Worm (Caenorhabditis elegans) whole organism, L2 larva: ENCODE measurements around the gene F59B2.14.

ENCODE experiments used
- C34F6.9 ChIP-seq: fragments of 150-350 bp; optimal IDR thresholded peaks from 2 replicates; lab custom pipeline; 2014; ENCODE audit warnings: missing biosample characterization, missing genetic modification characterization
- F13H6.1 ChIP-seq: sonication (generic microtip); optimal IDR thresholded peaks from 2 replicates; lab custom pipeline; 2016; ENCODE audit warnings: missing genetic modification characterization, missing compliant biosample characterization
- R02D3.7 ChIP-seq: fragments of 150-350 bp; optimal IDR thresholded peaks from 2 replicates; lab custom pipeline; 2014; ENCODE audit warnings: missing biosample characterization, missing genetic modification characterization
- Y55F3AM.14 ChIP-seq: fragments of 200-800 bp; sonication (Bioruptor generic); optimal IDR thresholded peaks from 2 replicates; lab custom pipeline; 2018; ENCODE audit warnings: mild to moderate bottlenecking, missing genetic modification characterization, missing compliant biosample characterization
- ZK546.5 ChIP-seq: sonication (generic microtip); optimal IDR thresholded peaks from 2 replicates; lab custom pipeline; 2017; ENCODE audit warnings: missing biosample characterization, missing genetic modification characterization
- alr-1 ChIP-seq: fragments of 150-350 bp; optimal IDR thresholded peaks from 2 replicates; lab custom pipeline; 2014; ENCODE audit warnings: missing biosample characterization, missing genetic modification characterization
- aly-2 ChIP-seq: fragments of 150-350 bp; optimal IDR thresholded peaks from 2 replicates; lab custom pipeline; 2014; ENCODE audit warnings: missing biosample characterization, missing genetic modification characterization
- ama-1 ChIP-seq: fragments of 150-350 bp; optimal IDR thresholded peaks from 2 replicates; lab custom pipeline; 2018; ENCODE audit warnings: inconsistent platforms
- blmp-1 ChIP-seq: sonication (generic microtip); optimal IDR thresholded peaks from 2 replicates; lab custom pipeline; 2017; ENCODE audit warnings: missing genetic modification characterization, mild to moderate bottlenecking, missing compliant biosample characterization, antibody characterized with exemption, moderate library complexity; ENCODE audit not compliant: insufficient read depth
- ceh-16 ChIP-seq: fragments of 150-350 bp; optimal IDR thresholded peaks from 2 replicates; lab custom pipeline; 2014; ENCODE audit warnings: missing biosample characterization, missing genetic modification characterization
- ceh-82 ChIP-seq: fragments of 150-350 bp; optimal IDR thresholded peaks from 2 replicates; lab custom pipeline; 2014; ENCODE audit warnings: missing biosample characterization, missing genetic modification characterization
- crh-2 ChIP-seq: sonication (generic microtip); optimal IDR thresholded peaks from 2 replicates; lab custom pipeline; 2017; ENCODE audit warnings: missing biosample characterization, missing genetic modification characterization
- dmd-4 ChIP-seq: sonication (generic microtip); optimal IDR thresholded peaks from 2 replicates; lab custom pipeline; 2017; ENCODE audit warnings: missing biosample characterization, missing genetic modification characterization
- egl-27 ChIP-seq: sonication (generic microtip); optimal IDR thresholded peaks from 3 replicates; lab custom pipeline; 2017; ENCODE audit warnings: missing biosample characterization, missing genetic modification reagents, missing genetic modification characterization
- elt-1 ChIP-seq: fragments of 150-350 bp; optimal IDR thresholded peaks from 2 replicates; lab custom pipeline; 2014; ENCODE audit warnings: missing biosample characterization, missing genetic modification characterization
- elt-3 ChIP-seq: sonication (generic microtip); optimal IDR thresholded peaks from 2 replicates; lab custom pipeline; 2017; ENCODE audit warnings: missing biosample characterization, missing genetic modification characterization
- fos-1 ChIP-seq: fragments of 150-350 bp; optimal IDR thresholded peaks from 2 replicates; lab custom pipeline; 2014; ENCODE audit warnings: missing biosample characterization, missing genetic modification characterization
- gmeb-1 ChIP-seq: fragments of 150-350 bp; optimal IDR thresholded peaks from 2 replicates; lab custom pipeline; 2014; ENCODE audit warnings: missing biosample characterization, missing genetic modification characterization
- lin-11 ChIP-seq: fragments of 150-350 bp; sonication (generic microtip); optimal IDR thresholded peaks from 2 replicates; lab custom pipeline; 2014; ENCODE audit warnings: missing biosample characterization, missing genetic modification characterization, inconsistent platforms, mixed read lengths
- lin-13 ChIP-seq: fragments of 150-350 bp; optimal IDR thresholded peaks from 2 replicates; lab custom pipeline; 2014; ENCODE audit warnings: missing biosample characterization, missing genetic modification reagents, missing genetic modification characterization
- lin-39 ChIP-seq: fragments of 150-350 bp; optimal IDR thresholded peaks from 2 replicates; lab custom pipeline; 2014; ENCODE audit warnings: missing biosample characterization, missing genetic modification reagents, missing genetic modification characterization
- lsy-2 ChIP-seq, 2 experiments: fragments of 150-350 bp in 1 of 2; sonication (generic microtip) in 1 of 2; optimal IDR thresholded peaks; 2 replicates each; lab custom pipeline; 2014 to 2017; ENCODE audit warnings: missing biosample characterization in 2 of 2, missing genetic modification characterization in 2 of 2
- mab-5 ChIP-seq: fragments of 150-350 bp; optimal IDR thresholded peaks from 2 replicates; lab custom pipeline; 2014; ENCODE audit warnings: missing biosample characterization, missing genetic modification characterization
- mbf-1 ChIP-seq: sonication (generic microtip); optimal IDR thresholded peaks from 2 replicates; lab custom pipeline; 2017; ENCODE audit warnings: missing biosample characterization, missing genetic modification characterization
- mdl-1 ChIP-seq, 2 experiments: fragments of 150-350 bp in 1 of 2; sonication (generic microtip) in 1 of 2; optimal IDR thresholded peaks; 2 replicates each; lab custom pipeline; 2017; ENCODE audit warnings: missing biosample characterization in 2 of 2, missing genetic modification characterization in 2 of 2
- nhr-10 ChIP-seq: sonication (generic microtip); optimal IDR thresholded peaks from 2 replicates; lab custom pipeline; 2017; ENCODE audit warnings: missing biosample characterization, missing genetic modification characterization
- nhr-11 ChIP-seq: fragments of 150-350 bp; optimal IDR thresholded peaks from 2 replicates; lab custom pipeline; 2014; ENCODE audit warnings: missing biosample characterization, missing genetic modification characterization
- nhr-12 ChIP-seq: fragments of 150-350 bp; optimal IDR thresholded peaks from 2 replicates; lab custom pipeline; 2014; ENCODE audit warnings: missing biosample characterization, missing genetic modification characterization
- nhr-129 ChIP-seq: fragments of 150-350 bp; optimal IDR thresholded peaks from 2 replicates; lab custom pipeline; 2014; ENCODE audit warnings: missing biosample characterization, missing genetic modification characterization
- nhr-21 ChIP-seq: fragments of 150-350 bp; optimal IDR thresholded peaks from 2 replicates; lab custom pipeline; 2014; ENCODE audit warnings: missing biosample characterization, missing genetic modification characterization
- nhr-23 ChIP-seq: fragments of 150-350 bp; optimal IDR thresholded peaks from 2 replicates; lab custom pipeline; 2014; ENCODE audit warnings: missing biosample characterization, missing genetic modification reagents, missing genetic modification characterization
- nhr-237 ChIP-seq: fragments of 150-350 bp; optimal IDR thresholded peaks from 2 replicates; lab custom pipeline; 2014; ENCODE audit warnings: missing biosample characterization, missing genetic modification characterization
- nhr-25 ChIP-seq: fragments of 150-350 bp; sonication (generic microtip); optimal IDR thresholded peaks from 3 replicates; lab custom pipeline; 2014; ENCODE audit warnings: missing biosample characterization, missing genetic modification characterization
- nhr-6 ChIP-seq: fragments of 150-350 bp; optimal IDR thresholded peaks from 2 replicates; lab custom pipeline; 2014; ENCODE audit warnings: missing biosample characterization, missing genetic modification characterization
- nhr-77 ChIP-seq: fragments of 150-350 bp; optimal IDR thresholded peaks from 2 replicates; lab custom pipeline; 2014; ENCODE audit warnings: missing biosample characterization, missing genetic modification characterization
- peb-1 ChIP-seq: fragments of 150-350 bp; optimal IDR thresholded peaks from 2 replicates; lab custom pipeline; 2014; ENCODE audit warnings: missing biosample characterization, missing genetic modification characterization
- sem-4 ChIP-seq: fragments of 150-350 bp; optimal IDR thresholded peaks from 2 replicates; lab custom pipeline; 2014; ENCODE audit warnings: missing biosample characterization, missing genetic modification reagents, missing genetic modification characterization
- skn-1 ChIP-seq: sonication (generic microtip); optimal IDR thresholded peaks from 2 replicates; lab custom pipeline; 2017; ENCODE audit warnings: missing biosample characterization, missing genetic modification characterization
- sma-3 ChIP-seq: sonication (generic microtip); optimal IDR thresholded peaks from 2 replicates; lab custom pipeline; 2016; ENCODE audit warnings: missing genetic modification reagents, missing genetic modification characterization, missing compliant biosample characterization
- sma-9 ChIP-seq, 2 experiments: fragments of 150-350 bp in 1 of 2; sonication (generic microtip) in 1 of 2; optimal IDR thresholded peaks; 2 replicates each; lab custom pipeline; 2014 to 2016; ENCODE audit warnings: missing genetic modification characterization in 2 of 2, mild to moderate bottlenecking in 1 of 2, missing biosample characterization in 1 of 2, missing compliant biosample characterization in 1 of 2, missing genetic modification reagents in 1 of 2, moderate library complexity in 1 of 2
- snpc-4 ChIP-seq: fragments of 150-350 bp; optimal IDR thresholded peaks from 2 replicates; lab custom pipeline; 2014; ENCODE audit warnings: missing biosample characterization, missing genetic modification characterization
- unc-39 ChIP-seq: fragments of 150-350 bp; optimal IDR thresholded peaks from 2 replicates; lab custom pipeline; 2014; ENCODE audit warnings: missing biosample characterization, missing genetic modification characterization
- unc-55 ChIP-seq: fragments of 150-350 bp; sonication (generic microtip); optimal IDR thresholded peaks from 3 replicates; lab custom pipeline; 2014; ENCODE audit warnings: missing biosample characterization, missing genetic modification reagents, missing genetic modification characterization
- unc-62 ChIP-seq: fragments of 150-350 bp; optimal IDR thresholded peaks from 2 replicates; lab custom pipeline; 2014; ENCODE audit warnings: missing biosample characterization, missing genetic modification reagents, missing genetic modification characterization
- zag-1 ChIP-seq: fragments of 150-350 bp; optimal IDR thresholded peaks from 2 replicates; lab custom pipeline; 2014; ENCODE audit warnings: missing biosample characterization, missing genetic modification characterization
- ztf-1 ChIP-seq: fragments of 200-800 bp; sonication (Bioruptor generic); conservative IDR thresholded peaks from 2 replicates; pipeline ENCODE4 v1.3.6; 2022; ENCODE audit warnings: missing genetic modification characterization, missing compliant biosample characterization
- ztf-11 ChIP-seq: sonication (generic microtip); optimal IDR thresholded peaks from 2 replicates; lab custom pipeline; 2017; ENCODE audit warnings: missing biosample characterization, missing genetic modification characterization
- ztf-4 ChIP-seq: fragments of 150-350 bp; optimal IDR thresholded peaks from 2 replicates; lab custom pipeline; 2014; ENCODE audit warnings: missing biosample characterization, missing genetic modification characterization

F59B2.14 gene

ce11 chrIII:9053740-9054252 is 31.4 kb upstream of the F59B2.14 start, which contains the start of gene R107.5:
Gene R107.5, minus strand, starts transcription at chrIII:9053790.
- TF ChIP-seq unc-39 = no peak
- TF ChIP-seq nhr-237 (tag; lab: Kevin White, UChicago) = no peak
- no peak for TF ChIP-seq lin-39
- TF ChIP-seq blmp-1 (tag; lab: Kevin White, UChicago) = peak; percentile 90
- peak; percentile 82 for TF ChIP-seq egl-27 (tag; lab: Kevin White, UChicago)
- peak; percentile 96 for TF ChIP-seq nhr-25 (tag; lab: Kevin White, UChicago)
- peak; percentile 80 for TF ChIP-seq nhr-10
- TF ChIP-seq lin-13 = peak; percentile 84
- TF ChIP-seq peb-1 (tag; lab: Kevin White, UChicago) = no peak
- peak; percentile 95 for TF ChIP-seq ztf-4
- no peak for TF ChIP-seq mbf-1 (tag; lab: Kevin White, UChicago)
- peak; percentile 13 for TF ChIP-seq ceh-16
- TF ChIP-seq R02D3.7 (tag; lab: Kevin White, UChicago) = no peak
- TF ChIP-seq dmd-4 = no peak
- peak; percentile 1 for TF ChIP-seq nhr-12 (tag; lab: Kevin White, UChicago)
- TF ChIP-seq ztf-1 (GFP tag; lab: Robert Waterston, UW) = peak; percentile 97
- peak; percentile 82 for TF ChIP-seq gmeb-1 (tag; lab: Kevin White, UChicago)
- TF ChIP-seq Y55F3AM.14 (GFP tag; lab: Kevin White, UChicago) = peak; percentile 95
- TF ChIP-seq lsy-2 (tag; optimal IDR thresholded peaks at IDR 0.05; lab: Kevin White, UChicago) = peak; percentile 80 to 92
- TF ChIP-seq mab-5 (tag; lab: Kevin White, UChicago) = no peak
- TF ChIP-seq nhr-77 (tag; lab: Kevin White, UChicago) = no peak
- TF ChIP-seq C34F6.9 (tag; lab: Kevin White, UChicago) = peak; percentile 97
- TF ChIP-seq nhr-11 (tag; lab: Kevin White, UChicago) = no peak
- peak; percentile 75 for TF ChIP-seq nhr-6 (tag; lab: Kevin White, UChicago)
- TF ChIP-seq nhr-21 (tag; lab: Kevin White, UChicago) = peak; percentile 96
- TF ChIP-seq sem-4 (tag; lab: Kevin White, UChicago) = peak; percentile 92
- TF ChIP-seq zag-1 (tag; lab: Kevin White, UChicago) = peak; percentile 37
- no peak for TF ChIP-seq nhr-23
- peak; percentile 80 for TF ChIP-seq unc-55 (GFP tag; lab: Kevin White, UChicago)
- TF ChIP-seq lin-11 (tag; lab: Kevin White, UChicago) = peak; percentile 87
- TF ChIP-seq aly-2 (tag; lab: Kevin White, UChicago) = no peak
- TF ChIP-seq mdl-1 (tag; optimal IDR thresholded peaks at IDR 0.05; lab: Kevin White, UChicago) = peak; percentile 88 to 96
- peak; percentile 95 for TF ChIP-seq F13H6.1
- TF ChIP-seq alr-1 (tag; lab: Kevin White, UChicago) = no peak
- TF ChIP-seq snpc-4 (tag; lab: Kevin White, UChicago) = peak; percentile 66
- peak; percentile 87 for TF ChIP-seq sma-9 (GFP tag; optimal IDR thresholded peaks at IDR 0.05; lab: Kevin White, UChicago)
- TF ChIP-seq sma-9 (tag; optimal IDR thresholded peaks at IDR 0.05; lab: Kevin White, UChicago) = no peak
- TF ChIP-seq ztf-11 = no peak
- peak; percentile 98 for TF ChIP-seq sma-3 (GFP tag; lab: Kevin White, UChicago)
- peak; percentile 73 for TF ChIP-seq unc-62 (GFP tag; lab: Kevin White, UChicago)
- no peak for TF ChIP-seq ZK546.5
- TF ChIP-seq nhr-129 = peak; percentile 95
- no peak for TF ChIP-seq elt-1 (tag; lab: Kevin White, UChicago)
- TF ChIP-seq skn-1 (tag; lab: Kevin White, UChicago) = peak; percentile 36
- peak; percentile 91 for TF ChIP-seq fos-1 (tag; lab: Kevin White, UChicago)
- TF ChIP-seq ama-1 (lab: Kevin White, UChicago) = peak; percentile 98
- TF ChIP-seq ceh-82 (tag; lab: Kevin White, UChicago) = no peak
- peak; percentile 98 for TF ChIP-seq crh-2 (tag; lab: Kevin White, UChicago)
- TF ChIP-seq elt-3 = no peak
- TF ChIP-seq, all 48 proteins: peak for 30
